Worm (Caenorhabditis elegans) whole organism, L1 larva: Measurements from ENCODE around the gene snf-7.

Experiments used
- C34B4.2 ChIP-seq: sonication (generic microtip); optimal IDR thresholded peaks from 2 replicates; lab custom pipeline; 2017; ENCODE audit warnings: mild to moderate bottlenecking, missing genetic modification characterization, missing compliant biosample characterization
- dpl-1 ChIP-seq, 3 experiments: fragments of 150-350 bp in 2 of 3; sonication (generic microtip) in 1 of 3; optimal IDR thresholded peaks; 2 replicates each; lab custom pipeline; 2014 to 2017; ENCODE audit warnings: missing biosample characterization in 3 of 3, missing genetic modification characterization in 3 of 3, missing genetic modification reagents in 3 of 3
- egl-27 ChIP-seq, 2 experiments: fragments of 150-350 bp in 1 of 2; sonication (generic microtip); optimal IDR thresholded peaks; 3 replicates each; lab custom pipeline; 2017 to 2018; ENCODE audit warnings: missing biosample characterization in 2 of 2, missing genetic modification characterization in 2 of 2, missing genetic modification reagents in 2 of 2
- elt-2 ChIP-seq: sonication (generic microtip); optimal IDR thresholded peaks from 2 replicates; lab custom pipeline; 2016; ENCODE audit warnings: missing genetic modification characterization, mild to moderate bottlenecking, inconsistent platforms, missing compliant biosample characterization, missing genetic modification reagents
- fkh-8 ChIP-seq: sonication (generic microtip); optimal IDR thresholded peaks from 2 replicates; lab custom pipeline; 2016; ENCODE audit warnings: mild to moderate bottlenecking, missing genetic modification characterization, missing compliant biosample characterization
- fos-1 ChIP-seq: fragments of 150-350 bp; optimal IDR thresholded peaks from 2 replicates; lab custom pipeline; 2014; ENCODE audit warnings: missing biosample characterization, missing genetic modification characterization
- lir-3 ChIP-seq: sonication (generic microtip); optimal IDR thresholded peaks from 2 replicates; lab custom pipeline; 2016; ENCODE audit warnings: mild to moderate bottlenecking, missing genetic modification characterization, moderate library complexity, missing compliant biosample characterization; ENCODE audit not compliant: poor library complexity
- lsy-2 ChIP-seq, 2 experiments: fragments of 150-350 bp; optimal IDR thresholded peaks; 2 replicates each; lab custom pipeline; 2014; ENCODE audit warnings: missing biosample characterization in 2 of 2, missing genetic modification characterization in 2 of 2
- nhr-11 ChIP-seq: fragments of 150-350 bp; optimal IDR thresholded peaks from 2 replicates; lab custom pipeline; 2014; ENCODE audit warnings: missing biosample characterization, missing genetic modification characterization
- nhr-90 ChIP-seq: sonication (generic microtip); optimal IDR thresholded peaks from 2 replicates; lab custom pipeline; 2016; ENCODE audit warnings: mild to moderate bottlenecking, missing genetic modification characterization, missing compliant biosample characterization; ENCODE audit not compliant: poor library complexity
- tlp-1 ChIP-seq: fragments of 150-350 bp; optimal IDR thresholded peaks from 2 replicates; lab custom pipeline; 2014; ENCODE audit warnings: missing biosample characterization, missing genetic modification characterization

DNA sequence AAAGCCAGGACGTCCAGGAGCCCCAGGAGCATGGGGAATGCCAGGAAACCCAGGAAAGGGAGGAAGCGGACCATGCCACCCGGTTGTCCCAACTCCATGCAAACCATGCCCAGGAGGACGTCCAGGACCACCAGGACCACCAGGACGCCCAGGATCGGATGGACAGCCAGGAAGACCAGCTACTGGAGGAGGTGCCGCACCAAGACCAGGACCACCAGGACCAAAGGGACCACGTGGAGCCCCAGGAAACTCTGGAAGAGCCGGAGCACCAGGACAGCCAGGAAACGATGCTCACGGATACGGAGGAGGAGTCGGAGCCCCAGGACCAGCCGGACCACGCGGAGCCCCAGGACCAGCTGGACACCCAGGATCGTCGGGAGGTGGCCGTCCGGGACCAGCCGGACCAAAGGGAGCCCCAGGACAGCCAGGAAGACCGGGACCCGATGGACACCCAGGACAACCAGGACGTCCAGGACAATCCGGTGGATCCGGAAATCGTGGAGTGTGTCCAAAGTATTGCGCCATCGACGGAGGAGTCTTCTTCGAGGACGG lies 14.4 kb downstream of the snf-7 start:
- TF ChIP-seq lsy-2 (tag; optimal IDR thresholded peaks at IDR 0.05; lab: Kevin White, UChicago), result no peak
- no peak for TF ChIP-seq egl-27 (tag; optimal IDR thresholded peaks at IDR 0.05; lab: Kevin White, UChicago)
- no peak for TF ChIP-seq tlp-1 (tag; lab: Kevin White, UChicago)
- TF ChIP-seq C34B4.2 (tag; lab: Kevin White, UChicago), result no peak
- no peak for TF ChIP-seq elt-2
- no peak for TF ChIP-seq lir-3 (tag; lab: Kevin White, UChicago)
- no peak for TF ChIP-seq fos-1 (tag; lab: Kevin White, UChicago)
- no peak for TF ChIP-seq nhr-90 (tag; lab: Kevin White, UChicago)
- no peak for TF ChIP-seq nhr-11 (tag; lab: Kevin White, UChicago)
- TF ChIP-seq fkh-8 (tag; lab: Kevin White, UChicago), result no peak
- TF ChIP-seq dpl-1 (GFP tag; optimal IDR thresholded peaks at IDR 0.05; lab: Kevin White, UChicago), result no peak
